Worm (Caenorhabditis elegans) whole organism, early embryonic: ENCODE data around the gene T10B10.8.

Source experiments
- B0310.2 ChIP-seq: sonication (generic microtip); optimal IDR thresholded peaks from 2 replicates; lab custom pipeline; 2016; ENCODE audit warnings: mild to moderate bottlenecking, missing genetic modification characterization, missing compliant biosample characterization
- F13C5.2 ChIP-seq: sonication (generic microtip); optimal IDR thresholded peaks from 2 replicates; lab custom pipeline; 2017; ENCODE audit warnings: mild to moderate bottlenecking, missing genetic modification characterization, inconsistent platforms, missing compliant biosample characterization
- aly-1 ChIP-seq: sonication (generic microtip); optimal IDR thresholded peaks from 2 replicates; lab custom pipeline; 2016; ENCODE audit warnings: missing genetic modification characterization, missing compliant biosample characterization
- ama-1 ChIP-seq: fragments of 150-350 bp; optimal IDR thresholded peaks from 2 replicates; lab custom pipeline; 2014
- ceh-13 ChIP-seq: fragments of 200-800 bp; sonication (Bioruptor generic); optimal IDR thresholded peaks from 2 replicates; lab custom pipeline; 2018; ENCODE audit warnings: mild to moderate bottlenecking, missing genetic modification characterization, missing compliant biosample characterization
- ceh-36 ChIP-seq: sonication (generic microtip); optimal IDR thresholded peaks from 2 replicates; lab custom pipeline; 2016; ENCODE audit warnings: missing genetic modification characterization, inconsistent platforms, missing compliant biosample characterization
- ets-7 ChIP-seq: sonication (generic microtip); optimal IDR thresholded peaks from 2 replicates; lab custom pipeline; 2016; ENCODE audit warnings: missing genotype, missing genetic modification characterization, missing compliant biosample characterization
- flt-1 ChIP-seq: fragments of 200-800 bp; sonication (Bioruptor generic); IDR thresholded peaks from 2 replicates; pipeline ENCODE4 v1.3.6; 2022; ENCODE audit warnings: missing genetic modification characterization, missing compliant biosample characterization
- hmbx-1 ChIP-seq: sonication (generic microtip); optimal IDR thresholded peaks from 2 replicates; lab custom pipeline; 2016; ENCODE audit warnings: mild to moderate bottlenecking, missing genetic modification characterization, missing compliant biosample characterization
- hmg-4 ChIP-seq: fragments of 200-800 bp; sonication (Bioruptor generic); optimal IDR thresholded peaks from 2 replicates; lab custom pipeline; 2018; ENCODE audit warnings: mild to moderate bottlenecking, missing genetic modification characterization, missing compliant biosample characterization
- hnd-1 ChIP-seq: sonication (generic microtip); optimal IDR thresholded peaks from 2 replicates; lab custom pipeline; 2016; ENCODE audit warnings: missing genetic modification characterization, missing compliant biosample characterization
- pes-1 ChIP-seq: fragments of 200-800 bp; sonication (Bioruptor generic); IDR thresholded peaks from 2 replicates; pipeline ENCODE4 v1.3.6; 2022; ENCODE audit warnings: missing genetic modification reagents, missing genetic modification characterization, missing compliant biosample characterization
- scrt-1 ChIP-seq: fragments of 200-800 bp; sonication (Bioruptor generic); IDR thresholded peaks from 2 replicates; pipeline ENCODE4 v1.3.6; 2022; ENCODE audit warnings: missing genetic modification characterization, missing compliant biosample characterization
- sea-1 ChIP-seq: fragments of 200-800 bp; sonication (Bioruptor generic); conservative IDR thresholded peaks from 2 replicates; pipeline ENCODE4 v1.3.6; 2022; ENCODE audit warnings: missing genetic modification characterization, missing compliant biosample characterization
- tbx-11 ChIP-seq: fragments of 200-800 bp; sonication (Bioruptor generic); IDR thresholded peaks from 2 replicates; pipeline ENCODE4 v1.3.6; 2022; ENCODE audit warnings: missing genetic modification characterization, missing compliant biosample characterization
- tbx-37 ChIP-seq: fragments of 200-800 bp; sonication (Bioruptor generic); conservative IDR thresholded peaks from 2 replicates; pipeline ENCODE4 v1.3.6; 2022; ENCODE audit warnings: missing genetic modification reagents, missing genetic modification characterization, missing compliant biosample characterization
- tra-4 ChIP-seq: sonication (generic microtip); optimal IDR thresholded peaks from 2 replicates; lab custom pipeline; 2017; ENCODE audit warnings: missing genetic modification characterization, missing compliant biosample characterization

The T10B10.8 gene

ce11 chrX:15146415-15147210 lies 19.4 kb downstream of the T10B10.8 start:
- no peak for TF ChIP-seq ceh-13 (GFP tag; lab: Kevin White, UChicago)
- peak; percentile 69 for TF ChIP-seq pes-1 (GFP tag; lab: Robert Waterston, UW)
- 0 out of 2 replicates have a peak, but pooled peaks have one; percentile 49 for TF ChIP-seq flt-1

ce11 chrX:15134941-15135340 lies 31.1 kb downstream of the T10B10.8 start:
- TF ChIP-seq ets-7 (tag; lab: Kevin White, UChicago) (no peak), ceh-13 (GFP tag; lab: Kevin White, UChicago) (no peak), scrt-1 (no peak), tbx-11 (GFP tag; lab: Robert Waterston, UW) (no peak), aly-1 (tag; lab: Kevin White, UChicago) (no peak), hmbx-1 (tag; lab: Kevin White, UChicago) (no peak), flt-1 (no peak), ama-1 (lab: Kevin White, UChicago) (no peak), F13C5.2 (tag; lab: Kevin White, UChicago) (no peak), pes-1 (GFP tag; lab: Robert Waterston, UW) (no peak), hnd-1 (no peak), tra-4 (tag; lab: Kevin White, UChicago) (no peak), sea-1 (GFP tag; lab: Robert Waterston, UW) (no peak), ceh-36 (tag; lab: Kevin White, UChicago) (no peak), hmg-4 (GFP tag; lab: Kevin White, UChicago) (no peak), tbx-37 (no peak), B0310.2 (tag; lab: Kevin White, UChicago) (no peak)

- no peak for TF ChIP-seq aly-1 (tag; lab: Kevin White, UChicago)
Observed at ce11 chrX:15133180-15133579, 32.8 kb downstream of the T10B10.8 start.

- no peak for TF ChIP-seq ama-1 (lab: Kevin White, UChicago)
- no peak for TF ChIP-seq flt-1
- TF ChIP-seq tra-4 (tag; lab: Kevin White, UChicago), result no peak
- no peak for TF ChIP-seq hnd-1
- no peak for TF ChIP-seq tbx-11 (GFP tag; lab: Robert Waterston, UW)
- TF ChIP-seq scrt-1, result no peak
- no peak for TF ChIP-seq ceh-13 (GFP tag; lab: Kevin White, UChicago)
- no peak for TF ChIP-seq sea-1 (GFP tag; lab: Robert Waterston, UW)
- TF ChIP-seq hmbx-1 (tag; lab: Kevin White, UChicago), result no peak
- TF ChIP-seq ceh-36 (tag; lab: Kevin White, UChicago), result no peak
- no peak for TF ChIP-seq hmg-4 (GFP tag; lab: Kevin White, UChicago)
- TF ChIP-seq aly-1 (tag; lab: Kevin White, UChicago), result no peak
- TF ChIP-seq ets-7 (tag; lab: Kevin White, UChicago), result no peak
- TF ChIP-seq tbx-37, result no peak
- TF ChIP-seq pes-1 (GFP tag; lab: Robert Waterston, UW), result no peak
- TF ChIP-seq F13C5.2 (tag; lab: Kevin White, UChicago), result no peak
- no peak for TF ChIP-seq B0310.2 (tag; lab: Kevin White, UChicago)
Observed at ce11 chrX:15132073-15132472, 33.9 kb downstream of the T10B10.8 start.

ce11 chrX:15128184-15128583 lies 37.8 kb downstream of the T10B10.8 start:
- TF ChIP-seq ets-7 (tag; lab: Kevin White, UChicago) (no peak), sea-1 (GFP tag; lab: Robert Waterston, UW) (no peak), flt-1 (no peak), scrt-1 (no peak), ceh-36 (tag; lab: Kevin White, UChicago) (no peak), tbx-37 (no peak), ama-1 (lab: Kevin White, UChicago) (no peak), tra-4 (tag; lab: Kevin White, UChicago) (no peak), B0310.2 (tag; lab: Kevin White, UChicago) (no peak), aly-1 (tag; lab: Kevin White, UChicago) (no peak), ceh-13 (GFP tag; lab: Kevin White, UChicago) (no peak), pes-1 (GFP tag; lab: Robert Waterston, UW) (no peak), hnd-1 (no peak), hmbx-1 (tag; lab: Kevin White, UChicago) (no peak), F13C5.2 (tag; lab: Kevin White, UChicago) (no peak)

- TF ChIP-seq scrt-1 (no peak), tra-4 (tag; lab: Kevin White, UChicago) (no peak), B0310.2 (tag; lab: Kevin White, UChicago) (no peak), ceh-36 (tag; lab: Kevin White, UChicago) (no peak)
Observed at ce11 chrX:15127338-15127737, 38.7 kb downstream of the T10B10.8 start.

- TF ChIP-seq ceh-13 (GFP tag; lab: Kevin White, UChicago), result no peak
- TF ChIP-seq aly-1 (tag; lab: Kevin White, UChicago), result no peak
- TF ChIP-seq sea-1 (GFP tag; lab: Robert Waterston, UW), result no peak
- no peak for TF ChIP-seq scrt-1
- no peak for TF ChIP-seq pes-1 (GFP tag; lab: Robert Waterston, UW)
- TF ChIP-seq hnd-1, result no peak
- no peak for TF ChIP-seq tra-4 (tag; lab: Kevin White, UChicago)
- no peak for TF ChIP-seq hmg-4 (GFP tag; lab: Kevin White, UChicago)
Observed at ce11 chrX:15126736-15127135, 39.3 kb downstream of the T10B10.8 start.

- TF ChIP-seq tbx-37, result no peak
- TF ChIP-seq hmbx-1 (tag; lab: Kevin White, UChicago), result no peak
Observed at ce11 chrX:15125138-15125537, 40.9 kb downstream of the T10B10.8 start.
